Worm (Caenorhabditis elegans) whole organism, young adult: ENCODE measurements around the gene F38A6.4.

Experiments used
- C06A6.2 ChIP-seq: fragments of 200-800 bp; sonication (Bioruptor generic); conservative IDR thresholded peaks from 2 replicates; pipeline ENCODE4 v1.3.6; 2022; ENCODE audit warnings: missing genetic modification characterization, missing compliant biosample characterization
- F22D6.2 ChIP-seq: sonication (generic microtip); optimal IDR thresholded peaks from 2 replicates; lab custom pipeline; 2016; ENCODE audit warnings: mild to moderate bottlenecking, missing genetic modification characterization, missing compliant biosample characterization
- F23B12.7 ChIP-seq: sonication (generic microtip); optimal IDR thresholded peaks from 2 replicates; lab custom pipeline; 2017; ENCODE audit warnings: missing genetic modification characterization, mild to moderate bottlenecking, missing compliant biosample characterization, antibody characterized with exemption, moderate library complexity; ENCODE audit not compliant: insufficient read depth
- F57C9.4 ChIP-seq: sonication (generic microtip); optimal IDR thresholded peaks from 2 replicates; lab custom pipeline; 2017; ENCODE audit warnings: mild to moderate bottlenecking, missing genetic modification characterization, missing compliant biosample characterization
- K12H6.12 ChIP-seq: fragments of 200-800 bp; sonication (Bioruptor generic); optimal IDR thresholded peaks from 2 replicates; lab custom pipeline; 2018; ENCODE audit warnings: mild to moderate bottlenecking, missing genetic modification characterization, missing compliant biosample characterization
- T26A5.8 ChIP-seq: sonication (generic microtip); optimal IDR thresholded peaks from 2 replicates; lab custom pipeline; 2016; ENCODE audit warnings: missing genetic modification characterization, missing compliant biosample characterization
- Y53F4B.3 ChIP-seq: fragments of 200-800 bp; sonication (Bioruptor generic); IDR thresholded peaks from 2 replicates; pipeline ENCODE4 v1.3.6; 2022; ENCODE audit warnings: missing genetic modification reagents, missing genetic modification characterization, missing compliant biosample characterization
- atf-7 ChIP-seq: sonication (generic microtip); optimal IDR thresholded peaks from 2 replicates; lab custom pipeline; 2017; ENCODE audit warnings: mild to moderate bottlenecking, missing genetic modification characterization, missing compliant biosample characterization
- attf-3 ChIP-seq: fragments of 200-800 bp; sonication (Bioruptor generic); conservative IDR thresholded peaks from 2 replicates; pipeline ENCODE4 v1.3.6; 2022; ENCODE audit warnings: missing genetic modification reagents, missing genetic modification characterization, missing compliant biosample characterization
- attf-5 ChIP-seq: fragments of 200-800 bp; sonication (Bioruptor generic); optimal IDR thresholded peaks from 2 replicates; lab custom pipeline; 2018; ENCODE audit warnings: mild to moderate bottlenecking, missing genetic modification characterization, missing compliant biosample characterization
- cebp-1 ChIP-seq, 2 experiments: fragments of 200-800 bp in 1 of 2; sonication (Bioruptor generic) in 1 of 2; sonication (generic microtip) in 1 of 2; IDR thresholded peaks in 1 of 2; optimal IDR thresholded peaks in 1 of 2; 2 replicates each; pipeline versions ENCODE4 v1.3.6 to Lab custom; 2017 to 2022; ENCODE audit warnings: missing compliant biosample characterization in 2 of 2, missing genetic modification characterization in 2 of 2, mild to moderate bottlenecking in 1 of 2, missing genetic modification reagents in 1 of 2, moderate library complexity in 1 of 2
- ceh-100 ChIP-seq: fragments of 200-800 bp; sonication (Bioruptor generic); IDR thresholded peaks from 2 replicates; pipeline ENCODE4 v1.3.6; 2022; ENCODE audit warnings: missing genetic modification reagents, missing genetic modification characterization, missing compliant biosample characterization
- ceh-27 ChIP-seq: fragments of 200-800 bp; sonication (Bioruptor generic); optimal IDR thresholded peaks from 2 replicates; lab custom pipeline; 2018; ENCODE audit warnings: mild to moderate bottlenecking, missing genetic modification characterization, moderate library complexity, missing compliant biosample characterization
- ceh-58 ChIP-seq: fragments of 200-800 bp; sonication (Bioruptor generic); IDR thresholded peaks from 2 replicates; pipeline ENCODE4 v1.3.6; 2022; ENCODE audit warnings: missing genetic modification characterization, missing compliant biosample characterization
- egrh-3 ChIP-seq: fragments of 200-800 bp; sonication (Bioruptor generic); IDR thresholded peaks from 2 replicates; pipeline ENCODE4 v1.3.6; 2022; ENCODE audit warnings: missing genetic modification reagents, missing genetic modification characterization, missing compliant biosample characterization
- ekl-4 ChIP-seq: fragments of 200-800 bp; sonication (Bioruptor generic); IDR thresholded peaks from 2 replicates; pipeline ENCODE4 v1.3.6; 2022; ENCODE audit warnings: missing genetic modification reagents, missing genetic modification characterization, missing compliant biosample characterization
- gei-17 ChIP-seq: fragments of 200-800 bp; sonication (Bioruptor generic); optimal IDR thresholded peaks from 2 replicates; lab custom pipeline; 2018; ENCODE audit warnings: mild to moderate bottlenecking, missing genetic modification characterization, missing compliant biosample characterization
- hmg-1.2 ChIP-seq: fragments of 200-800 bp; sonication (Bioruptor generic); IDR thresholded peaks from 2 replicates; pipeline ENCODE4 v1.3.6; 2022; ENCODE audit warnings: missing genetic modification reagents, missing genetic modification characterization, missing compliant biosample characterization
- let-607 ChIP-seq, 2 experiments: fragments of 200-800 bp in 1 of 2; sonication (Bioruptor generic) in 1 of 2; sonication (generic microtip) in 1 of 2; optimal IDR thresholded peaks; 2 replicates each; lab custom pipeline; 2016 to 2018; ENCODE audit warnings: mild to moderate bottlenecking in 2 of 2, missing compliant biosample characterization in 2 of 2, missing genetic modification characterization in 2 of 2, moderate library complexity in 2 of 2, missing genotype in 1 of 2
- lin-35 ChIP-seq, 3 experiments: fragments of 150-350 bp in 2 of 3; sonication (generic microtip) in 1 of 3; optimal IDR thresholded peaks; 2 replicates each; lab custom pipeline; 2014 to 2018; ENCODE audit warnings: missing biosample characterization in 3 of 3, missing genetic modification characterization in 3 of 3, missing genetic modification reagents in 3 of 3
- lin-40 ChIP-seq: sonication (generic microtip); optimal IDR thresholded peaks from 2 replicates; lab custom pipeline; 2016; ENCODE audit warnings: missing genetic modification characterization, mild to moderate bottlenecking, missing compliant biosample characterization, missing genotype, missing genetic modification reagents
- madf-10 ChIP-seq: sonication (generic microtip); optimal IDR thresholded peaks from 2 replicates; lab custom pipeline; 2016; ENCODE audit warnings: mild to moderate bottlenecking, missing genetic modification characterization, missing compliant biosample characterization
- madf-6 ChIP-seq: fragments of 200-800 bp; sonication (Bioruptor generic); IDR thresholded peaks from 2 replicates; pipeline ENCODE4 v1.3.6; 2022; ENCODE audit warnings: missing genetic modification reagents, missing genetic modification characterization, missing compliant biosample characterization
- mel-28 ChIP-seq: sonication (generic microtip); optimal IDR thresholded peaks from 2 replicates; lab custom pipeline; 2016; ENCODE audit warnings: borderline replicate concordance, mild to moderate bottlenecking, missing genetic modification characterization, missing compliant biosample characterization
- nfya-2 ChIP-seq: fragments of 200-800 bp; sonication (Bioruptor generic); IDR thresholded peaks from 2 replicates; pipeline ENCODE4 v1.3.6; 2022; ENCODE audit warnings: missing genetic modification reagents, missing genetic modification characterization, missing compliant biosample characterization
- nfyb-1 ChIP-seq: fragments of 200-800 bp; sonication (Bioruptor generic); IDR thresholded peaks from 2 replicates; pipeline ENCODE4 v1.3.6; 2022; ENCODE audit warnings: missing genetic modification reagents, missing genetic modification characterization, missing compliant biosample characterization
- nhr-80 ChIP-seq: sonication (generic microtip); optimal IDR thresholded peaks from 2 replicates; lab custom pipeline; 2016; ENCODE audit warnings: missing genetic modification characterization, missing compliant biosample characterization
- pha-4 ChIP-seq: fragments of 150-350 bp; sonication (generic microtip); optimal IDR thresholded peaks from 2 replicates; lab custom pipeline; 2014; ENCODE audit warnings: missing biosample characterization, missing genetic modification reagents, missing genetic modification characterization
- snpc-1.1 ChIP-seq: sonication (generic microtip); optimal IDR thresholded peaks from 2 replicates; lab custom pipeline; 2017; ENCODE audit warnings: missing genetic modification characterization, mild to moderate bottlenecking, missing compliant biosample characterization, antibody characterized with exemption, moderate library complexity, missing genotype, missing genetic modification reagents; ENCODE audit not compliant: insufficient read depth
- snpc-3.4 ChIP-seq: sonication (generic microtip); optimal IDR thresholded peaks from 2 replicates; lab custom pipeline; 2017; ENCODE audit warnings: missing genetic modification characterization, mild to moderate bottlenecking, missing compliant biosample characterization, antibody characterized with exemption, moderate library complexity, missing genotype, missing genetic modification reagents
- snpc-4 ChIP-seq, 5 experiments: fragments of 150-350 bp in 1 of 5; sonication (generic microtip) in 4 of 5; optimal IDR thresholded peaks; 2 replicates each; lab custom pipeline; 2014 to 2018; ENCODE audit warnings: missing genetic modification characterization in 5 of 5, missing biosample characterization in 3 of 5, antibody characterized with exemption in 2 of 5, mild to moderate bottlenecking in 2 of 5, missing compliant biosample characterization in 2 of 5, missing genotype in 2 of 5, moderate library complexity in 2 of 5, missing genetic modification reagents in 1 of 5
- zfh-2 ChIP-seq: fragments of 200-800 bp; sonication (Bioruptor generic); conservative IDR thresholded peaks from 2 replicates; pipeline ENCODE4 v1.3.6; 2022; ENCODE audit warnings: missing genetic modification reagents, missing genetic modification characterization, missing compliant biosample characterization
- ztf-22 ChIP-seq: fragments of 200-800 bp; sonication (Bioruptor generic); optimal IDR thresholded peaks from 2 replicates; lab custom pipeline; 2018; ENCODE audit warnings: mild to moderate bottlenecking, missing genetic modification characterization, moderate library complexity, missing compliant biosample characterization

The F38A6.4 gene

DNA sequence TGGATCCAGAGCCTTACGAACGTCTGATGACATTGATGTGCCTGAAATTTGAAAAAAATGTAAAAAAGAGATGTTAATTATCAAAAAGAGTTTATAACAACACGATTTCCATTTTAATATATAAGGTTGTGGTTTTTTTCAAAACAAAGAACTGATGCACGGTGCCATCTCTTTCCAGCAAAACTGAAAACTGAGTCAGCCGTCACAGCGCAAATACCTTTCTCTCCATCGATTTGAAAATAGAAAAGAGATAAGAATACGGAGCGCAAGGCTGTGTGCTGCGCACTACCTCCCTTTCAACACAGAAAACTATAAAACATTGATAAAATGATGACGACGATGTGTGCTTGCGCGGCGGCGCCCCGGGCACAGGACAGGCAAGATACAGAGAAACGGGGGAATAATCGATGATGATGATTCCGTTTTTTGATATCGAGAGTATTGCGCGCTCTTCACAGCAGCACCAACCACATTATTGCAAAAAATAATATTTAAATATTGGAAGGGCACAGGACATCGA is 17.3 kb upstream of the F38A6.4 start, which contains the start of gene Y44A6D.3:
Gene Y44A6D.3 (minus strand): TSS at position 51 of the 520 bp plus-strand sequence.
- TF ChIP-seq cebp-1 (GFP tag; IDR thresholded peaks at IDR 0.05; lab: Robert Waterston, UW) (no peak), cebp-1 (tag; optimal IDR thresholded peaks at IDR 0.05; lab: Kevin White, UChicago) (peak; percentile 24), madf-10 (peak; percentile 10), pha-4 (tag; lab: Kevin White, UChicago) (no peak), nfya-2 (GFP tag; lab: Robert Waterston, UW) (no peak), attf-5 (GFP tag; lab: Kevin White, UChicago) (peak; percentile 22), atf-7 (peak; percentile 31), madf-6 (no peak), nhr-80 (peak; percentile 65), ceh-58 (GFP tag; lab: Robert Waterston, UW) (no peak), mel-28 (no peak), gei-17 (no peak), snpc-3.4 (tag; lab: Kevin White, UChicago) (no peak)
- TF ChIP-seq, all 124 proteins: peak for 5

DNA sequence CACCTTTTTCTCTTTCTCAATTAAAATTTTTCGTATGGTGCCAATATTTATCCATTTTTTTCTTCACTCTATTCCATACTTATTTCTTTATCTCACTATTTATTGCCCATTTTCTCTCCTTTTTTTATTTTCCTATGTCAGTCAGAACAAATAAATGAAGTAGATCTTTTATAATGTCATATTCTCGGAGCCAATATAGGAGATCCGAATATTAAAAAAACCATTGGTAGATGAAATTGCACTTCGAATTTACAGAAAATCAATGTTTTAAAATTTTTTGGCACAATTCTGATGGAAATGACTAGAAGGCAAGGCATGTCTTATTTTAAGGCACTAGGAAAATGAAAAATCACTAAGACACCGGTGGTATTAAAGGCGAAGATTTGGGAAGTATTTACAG is 15.4 kb upstream of the F38A6.4 start:
- TF ChIP-seq C06A6.2 (GFP tag; lab: Robert Waterston, UW) = no peak
- TF ChIP-seq T26A5.8 = no peak
- no peak for TF ChIP-seq Y53F4B.3 (GFP tag; lab: Robert Waterston, UW)
- no peak for TF ChIP-seq F22D6.2
- TF ChIP-seq egrh-3 = no peak
- TF ChIP-seq nfyb-1 (GFP tag; lab: Robert Waterston, UW) = 0 out of 2 replicates have a peak, but pooled peaks have one; percentile 46
- peak in 1 of 3 experiments; percentile 23 for TF ChIP-seq lin-35 (GFP tag; optimal IDR thresholded peaks at IDR 0.05; lab: Kevin White, UChicago)
- no peak for TF ChIP-seq madf-6
- no peak for TF ChIP-seq zfh-2 (GFP tag; lab: Robert Waterston, UW)

DNA sequence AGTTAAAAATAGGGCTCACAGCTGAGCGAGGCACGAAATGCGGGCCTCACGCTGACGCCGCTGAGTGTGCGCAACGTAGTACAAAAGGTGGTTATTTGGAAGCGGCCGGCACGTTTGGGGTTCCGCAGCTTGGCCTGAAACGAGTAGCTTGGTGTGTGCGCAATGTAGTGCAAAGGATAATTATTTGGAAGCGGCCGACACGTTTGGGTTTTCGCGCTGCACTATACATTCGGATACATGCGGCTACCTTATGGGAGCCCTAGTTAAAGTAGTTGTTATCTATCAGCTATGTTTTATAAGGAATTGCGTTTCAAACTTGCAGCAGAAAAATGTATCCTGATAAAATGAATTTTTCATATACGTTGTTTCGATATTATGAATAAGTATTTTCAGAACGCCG is 14.8 kb upstream of the F38A6.4 start, which contains the start of gene Y44A6D.1:
Gene Y44A6D.1 (minus strand): TSS at position 23 of the 400 bp plus-strand sequence.
- peak; percentile 15; the same call in 1 of the 2 replicates for TF ChIP-seq hmg-1.2 (GFP tag; lab: Robert Waterston, UW)
- peak; percentile 10 for TF ChIP-seq snpc-1.1 (tag; lab: Kevin White, UChicago)
- TF ChIP-seq ceh-100 (GFP tag; lab: Robert Waterston, UW) = no peak
- no peak for TF ChIP-seq snpc-4 (GFP tag; optimal IDR thresholded peaks at IDR 0.05; lab: Kevin White, UChicago)
- TF ChIP-seq snpc-4 (tag; optimal IDR thresholded peaks at IDR 0.05; lab: Kevin White, UChicago) = peak in 2 of 4 experiments; percentile 67 to 75
- 0 out of 2 replicates have a peak, but pooled peaks have one; percentile 27 for TF ChIP-seq zfh-2 (GFP tag; lab: Robert Waterston, UW)
- TF ChIP-seq let-607 (tag; optimal IDR thresholded peaks at IDR 0.05; lab: Kevin White, UChicago) = no peak
- no peak for TF ChIP-seq atf-7

DNA sequence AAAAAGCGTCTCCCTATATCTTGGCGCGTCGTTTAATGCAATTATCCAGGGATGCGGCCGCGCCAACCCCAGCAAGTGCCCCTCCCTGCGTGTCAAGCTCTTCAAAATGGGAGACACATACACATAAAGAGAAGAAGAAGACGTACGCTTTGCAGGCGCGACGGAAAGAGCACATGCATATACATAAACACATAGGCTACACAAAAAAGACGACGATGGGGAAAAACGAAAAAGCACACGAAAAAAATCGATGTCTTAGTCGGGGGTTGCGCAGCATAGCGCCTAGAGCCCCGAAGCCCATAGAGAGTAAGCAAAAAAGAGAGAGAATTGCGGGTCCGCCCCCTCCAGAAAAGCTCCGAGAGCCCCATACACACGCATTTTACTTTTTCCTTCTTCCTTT is 13.9 kb upstream of the F38A6.4 start, which contains the start of gene tpan-1:
Gene tpan-1 (plus strand): TSS at position 398 of the 400 bp plus-strand sequence.
- TF ChIP-seq F23B12.7 (no peak), cebp-1 (GFP tag; IDR thresholded peaks at IDR 0.05; lab: Robert Waterston, UW) (no peak), cebp-1 (tag; optimal IDR thresholded peaks at IDR 0.05; lab: Kevin White, UChicago) (peak; percentile 46), madf-10 (peak; percentile 90), lin-40 (peak; percentile 34), ekl-4 (GFP tag; lab: Robert Waterston, UW) (0 out of 2 replicates have a peak, but pooled peaks have one; percentile 22), ceh-27 (peak; percentile 15), K12H6.12 (tag; lab: Kevin White, UChicago) (peak; percentile 53), F57C9.4 (tag; lab: Kevin White, UChicago) (no peak), zfh-2 (GFP tag; lab: Robert Waterston, UW) (peak; percentile 65; the same call in 1 of the 2 replicates), attf-3 (no peak), ztf-22 (GFP tag; lab: Kevin White, UChicago) (no peak), snpc-4 (GFP tag; optimal IDR thresholded peaks at IDR 0.05; lab: Kevin White, UChicago) (no peak), snpc-4 (tag; optimal IDR thresholded peaks at IDR 0.05; lab: Kevin White, UChicago) (peak in 1 of 4 experiments; percentile 36), hmg-1.2 (GFP tag; lab: Robert Waterston, UW) (peak; percentile 14; the same call in 1 of the 2 replicates)
